Worm (Caenorhabditis elegans): ENCODE data around the gene T25B6.3.

DNA sequence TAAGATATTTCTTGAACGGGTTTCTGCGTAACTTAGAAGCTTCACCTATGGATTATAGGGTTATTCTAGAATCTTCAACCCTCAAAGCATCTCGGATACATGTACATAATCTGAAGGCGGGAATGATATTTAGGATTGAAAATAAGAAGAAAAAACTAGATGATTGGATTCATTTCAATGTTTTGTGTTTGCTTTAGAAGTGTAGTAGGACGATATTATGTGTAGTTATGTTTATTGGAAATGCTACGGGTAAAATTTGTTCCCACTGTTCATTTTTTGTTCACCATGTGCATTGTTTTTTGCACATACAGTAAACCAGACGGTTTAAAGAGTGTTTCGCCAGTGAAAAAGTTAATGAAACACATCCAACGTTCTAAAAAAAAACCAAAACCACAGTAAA lies 15.9 kb upstream of the T25B6.3 start:
- TF ChIP-seq snpc-4 (tag; optimal IDR thresholded peaks at IDR 0.05) = no peak
- no peak for TF ChIP-seq lin-15B (tag; optimal IDR thresholded peaks at IDR 0.05)
- no peak for TF ChIP-seq unc-98 (GFP tag; IDR thresholded peaks at IDR 0.05)
- TF ChIP-seq lsy-2 (tag; optimal IDR thresholded peaks at IDR 0.05) = no peak
- no peak for TF ChIP-seq hlh-17 (GFP tag; optimal IDR thresholded peaks at IDR 0.05; ENCODE audit: borderline replicate concordance)
- TF ChIP-seq hlh-4 (tag; optimal IDR thresholded peaks at IDR 0.05) = no peak
- TF ChIP-seq aly-2 (tag; optimal IDR thresholded peaks at IDR 0.05) = no peak
